Fruit fly (Drosophila melanogaster) whole organism, wandering third instar larva: ENCODE measurements around the gene att-ORFB.

ENCODE experiments used
- Abd-B ChIP-seq: fragments of >200 bp; optimal IDR thresholded peaks from 2 replicates; lab custom pipeline; 2017; ENCODE audit warnings: missing biosample characterization, missing genetic modification characterization
- CG32264 ChIP-seq: fragments of 200-800 bp; sonication (Bioruptor generic); optimal IDR thresholded peaks from 2 replicates; lab custom pipeline; 2016; ENCODE audit warnings: missing biosample characterization, missing genetic modification characterization
- CG9705 ChIP-seq: fragments of 200-800 bp; sonication (Bioruptor generic); optimal IDR thresholded peaks from 2 replicates; lab custom pipeline; 2018; ENCODE audit warnings: missing biosample characterization, mild to moderate bottlenecking, missing genetic modification characterization
- CrebA ChIP-seq: fragments of 200-800 bp; sonication (Bioruptor generic); optimal IDR thresholded peaks from 2 replicates; lab custom pipeline; 2016; ENCODE audit warnings: missing biosample characterization, mild to moderate bottlenecking, missing genetic modification characterization, borderline replicate concordance
- Dfd ChIP-seq: fragments of >200 bp; optimal IDR thresholded peaks from 2 replicates; lab custom pipeline; 2017; ENCODE audit warnings: missing biosample characterization, missing genetic modification characterization
- Dif ChIP-seq: fragments of 200-275, 200-300 bp; sonication (Bioruptor generic); optimal IDR thresholded peaks from 2 replicates; lab custom pipeline; 2018; ENCODE audit warnings: missing biosample characterization, missing genetic modification characterization; ENCODE audit not compliant: partially characterized antibody
- GATAd ChIP-seq: sonication (Bioruptor generic); optimal IDR thresholded peaks from 2 replicates; lab custom pipeline; 2016; ENCODE audit warnings: missing biosample characterization, missing genetic modification characterization
- HLH106 ChIP-seq: fragments of 200-800 bp; optimal IDR thresholded peaks from 3 replicates; lab custom pipeline; 2019; ENCODE audit warnings: missing biosample characterization, mild to moderate bottlenecking, missing genetic modification characterization, moderate library complexity
- Hnf4 ChIP-seq: fragments of 200-800 bp; sonication (Bioruptor generic); optimal IDR thresholded peaks from 2 replicates; lab custom pipeline; 2016; ENCODE audit warnings: missing biosample characterization, mild to moderate bottlenecking, missing genetic modification characterization
- Hr78 ChIP-seq: fragments of >200 bp; optimal IDR thresholded peaks from 2 replicates; lab custom pipeline; 2017; ENCODE audit warnings: missing biosample characterization, missing genetic modification characterization
- Hr83 ChIP-seq: fragments of 200-300 bp; sonication (Bioruptor generic); optimal IDR thresholded peaks from 2 replicates; lab custom pipeline; 2016; ENCODE audit warnings: missing biosample characterization, mild to moderate bottlenecking, missing genetic modification characterization, moderate library complexity; ENCODE audit not compliant: poor library complexity, severe bottlenecking
- Jra ChIP-seq: sonication (Bioruptor generic); optimal IDR thresholded peaks from 2 replicates; lab custom pipeline; 2016; ENCODE audit warnings: missing biosample characterization, missing genetic modification characterization
- Mio ChIP-seq: sonication (Bioruptor generic); optimal IDR thresholded peaks from 2 replicates; lab custom pipeline; 2016; ENCODE audit warnings: missing biosample characterization, missing genetic modification characterization
- Myc ChIP-seq: fragments of >200 bp; optimal IDR thresholded peaks from 2 replicates; lab custom pipeline; 2017
- N ChIP-seq: fragments of >200 bp; optimal IDR thresholded peaks from 2 replicates; lab custom pipeline; 2018; ENCODE audit warnings: missing biosample characterization, missing external identifiers, missing genetic modification characterization
- OdsH ChIP-seq: fragments of 200-800 bp; sonication (Bioruptor generic); optimal IDR thresholded peaks from 2 replicates; lab custom pipeline; 2016; ENCODE audit warnings: missing biosample characterization, mild to moderate bottlenecking, missing genetic modification characterization
- Rel ChIP-seq, 2 experiments: fragments of 200-800 bp; sonication (Bioruptor generic) in 1 of 2; optimal IDR thresholded peaks; 2 replicates in 1 of 2; 3 replicates in 1 of 2; lab custom pipeline; 2016 to 2019; ENCODE audit warnings: mild to moderate bottlenecking in 2 of 2, missing biosample characterization in 2 of 2, missing genetic modification characterization in 2 of 2, moderate library complexity in 1 of 2
- Sp1 ChIP-seq: fragments of 200-800 bp; sonication (Bioruptor generic); optimal IDR thresholded peaks from 3 replicates; lab custom pipeline; 2019; ENCODE audit warnings: missing biosample characterization, mild to moderate bottlenecking, missing genetic modification characterization, moderate library complexity
- Vsx2 ChIP-seq: fragments of 200-300, 225-300 bp; sonication (Bioruptor generic); optimal IDR thresholded peaks from 2 replicates; lab custom pipeline; 2018; ENCODE audit warnings: missing biosample characterization, missing genetic modification characterization; ENCODE audit not compliant: partially characterized antibody
- br ChIP-seq: fragments of 200-800 bp; sonication (Bioruptor generic); optimal IDR thresholded peaks from 2 replicates; lab custom pipeline; 2016; ENCODE audit warnings: missing biosample characterization, missing genetic modification characterization
- brk ChIP-seq: fragments of 200-800 bp; sonication (Bioruptor generic); optimal IDR thresholded peaks from 2 replicates; lab custom pipeline; 2016; ENCODE audit warnings: missing biosample characterization, mild to moderate bottlenecking, missing genetic modification characterization
- dl ChIP-seq, 2 experiments: fragments of 175-275, 200-275 bp in 1 of 2; fragments of 200-275 bp in 1 of 2; sonication (Bioruptor generic); optimal IDR thresholded peaks; lab custom pipeline; 2018; ENCODE audit warnings: mild to moderate bottlenecking in 2 of 2, missing biosample characterization in 2 of 2, missing genetic modification characterization in 2 of 2, moderate library complexity in 2 of 2; ENCODE audit not compliant: partially characterized antibody in 2 of 2, insufficient read depth in 1 of 2
- dmrt93B ChIP-seq: fragments of 200-800 bp; sonication (Bioruptor generic); optimal IDR thresholded peaks from 2 replicates; lab custom pipeline; 2018; ENCODE audit warnings: missing biosample characterization, mild to moderate bottlenecking, missing genetic modification characterization
- dsf ChIP-seq: sonication (Bioruptor generic); optimal IDR thresholded peaks from 2 replicates; lab custom pipeline; 2016; ENCODE audit warnings: missing biosample characterization, missing genetic modification characterization, borderline replicate concordance
- ey ChIP-seq: fragments of 200-800 bp; sonication (Bioruptor generic); optimal IDR thresholded peaks from 2 replicates; lab custom pipeline; 2016; ENCODE audit warnings: missing biosample characterization, missing genetic modification characterization
- foxo ChIP-seq, 2 experiments: fragments of 200-800 bp; sonication (Bioruptor generic); optimal IDR thresholded peaks; 2 replicates in 1 of 2; 3 replicates in 1 of 2; lab custom pipeline; 2016 to 2017; ENCODE audit warnings: missing biosample characterization in 2 of 2, missing genetic modification characterization in 2 of 2
- fru ChIP-seq: fragments of 200-800 bp; sonication (Bioruptor generic); optimal IDR thresholded peaks from 3 replicates; lab custom pipeline; 2016; ENCODE audit warnings: missing biosample characterization, mild to moderate bottlenecking, missing genetic modification characterization
- h ChIP-seq: fragments of 200-800 bp; sonication (Bioruptor generic); optimal IDR thresholded peaks from 3 replicates; lab custom pipeline; 2016; ENCODE audit warnings: missing biosample characterization, mild to moderate bottlenecking, missing genetic modification characterization
- jim ChIP-seq: fragments of 175-275, 200-325 bp; sonication (Bioruptor generic); optimal IDR thresholded peaks from 2 replicates; lab custom pipeline; 2016; ENCODE audit warnings: missing biosample characterization, mild to moderate bottlenecking, missing genetic modification characterization
- lola ChIP-seq: fragments of >200 bp; optimal IDR thresholded peaks from 2 replicates; lab custom pipeline; 2017; ENCODE audit warnings: missing biosample characterization, missing genetic modification characterization
- pan ChIP-seq: fragments of >200 bp; optimal IDR thresholded peaks from 2 replicates; lab custom pipeline; 2017
- psq ChIP-seq: fragments of 200-800 bp; sonication (Bioruptor generic); optimal IDR thresholded peaks from 3 replicates; lab custom pipeline; 2017; ENCODE audit warnings: missing biosample characterization, mild to moderate bottlenecking, missing genetic modification characterization, moderate library complexity
- rgr ChIP-seq: fragments of 200-800 bp; sonication (Bioruptor generic); optimal IDR thresholded peaks from 3 replicates; lab custom pipeline; 2016; ENCODE audit warnings: missing biosample characterization, mild to moderate bottlenecking, missing genetic modification characterization
- sage ChIP-seq: fragments of 200-800 bp; sonication (Bioruptor generic); optimal IDR thresholded peaks from 2 replicates; lab custom pipeline; 2016; ENCODE audit warnings: missing biosample characterization, mild to moderate bottlenecking, missing genetic modification characterization
- sv ChIP-seq: fragments of 200-800 bp; sonication (Bioruptor generic); optimal IDR thresholded peaks from 3 replicates; lab custom pipeline; 2016; ENCODE audit warnings: missing biosample characterization, missing genetic modification characterization
- tai ChIP-seq: sonication (Bioruptor generic); optimal IDR thresholded peaks from 2 replicates; lab custom pipeline; 2016; ENCODE audit warnings: missing biosample characterization, missing genetic modification characterization
- usp ChIP-seq: fragments of >200 bp; optimal IDR thresholded peaks from 2 replicates; lab custom pipeline; 2017; ENCODE audit warnings: missing biosample characterization, missing genetic modification characterization
- woc ChIP-seq: sonication (Bioruptor generic); optimal IDR thresholded peaks from 2 replicates; lab custom pipeline; 2016; ENCODE audit warnings: missing biosample characterization, mild to moderate bottlenecking, missing genetic modification characterization

The att-ORFB gene

dm6 chr3R:20555720-20556280 lies 1.6 kb upstream of the att-ORFB start:
- TF ChIP-seq tai: no peak
- no peak for TF ChIP-seq HLH106 (tag; lab: Kevin White, UChicago)
- no peak for TF ChIP-seq woc (GFP tag; lab: Kevin White, UChicago)
- no peak for TF ChIP-seq Myc
- peak; percentile 32 for TF ChIP-seq Hr83 (GFP tag; lab: Kevin White, UChicago)
- peak in 1 of 2 experiments; percentile 39 for TF ChIP-seq foxo (GFP tag; optimal IDR thresholded peaks at IDR 0.05; lab: Kevin White, UChicago)
- TF ChIP-seq Rel (GFP tag; optimal IDR thresholded peaks at IDR 0.05; lab: Kevin White, UChicago): peak; percentile 68
- peak; percentile 15 for TF ChIP-seq Rel (tag; optimal IDR thresholded peaks at IDR 0.05; lab: Kevin White, UChicago)
- no peak for TF ChIP-seq Hr78 (GFP tag; lab: Kevin White, UChicago)
- no peak for TF ChIP-seq Jra (GFP tag; lab: Kevin White, UChicago)
- peak; percentile 43 for TF ChIP-seq Dif (GFP tag; lab: Kevin White, UChicago)
- no peak for TF ChIP-seq fru (GFP tag; lab: Kevin White, UChicago)
- no peak for TF ChIP-seq CG32264 (GFP tag; lab: Kevin White, UChicago)
- no peak for TF ChIP-seq usp (GFP tag; lab: Kevin White, UChicago)

dm6 chr3R:20555023-20555422 lies 823 bp upstream of the att-ORFB start:
- TF ChIP-seq Dif (GFP tag; lab: Kevin White, UChicago): no peak
- no peak for TF ChIP-seq sv (GFP tag; lab: Kevin White, UChicago)
- TF ChIP-seq tai: no peak
- no peak for TF ChIP-seq dmrt93B (GFP tag; lab: Kevin White, UChicago)
- TF ChIP-seq N (GFP tag; lab: Kevin White, UChicago): no peak
- no peak for TF ChIP-seq Mio
- no peak for TF ChIP-seq GATAd (GFP tag; lab: Kevin White, UChicago)
- no peak for TF ChIP-seq OdsH (GFP tag; lab: Kevin White, UChicago)
- TF ChIP-seq sage: no peak
- TF ChIP-seq Jra (GFP tag; lab: Kevin White, UChicago): no peak
- TF ChIP-seq CG32264 (GFP tag; lab: Kevin White, UChicago): no peak
- no peak for TF ChIP-seq Hr83 (GFP tag; lab: Kevin White, UChicago)
- TF ChIP-seq ey (GFP tag; lab: Kevin White, UChicago): no peak
- no peak for TF ChIP-seq dsf
- TF ChIP-seq HLH106 (tag; lab: Kevin White, UChicago): peak; percentile 23
- TF ChIP-seq pan: no peak
- TF ChIP-seq Sp1: no peak
- TF ChIP-seq Abd-B: no peak
- no peak for TF ChIP-seq psq (GFP tag; lab: Kevin White, UChicago)
- TF ChIP-seq Rel (GFP tag; optimal IDR thresholded peaks at IDR 0.05; lab: Kevin White, UChicago): no peak
- no peak for TF ChIP-seq Rel (tag; optimal IDR thresholded peaks at IDR 0.05; lab: Kevin White, UChicago)
- TF ChIP-seq usp (GFP tag; lab: Kevin White, UChicago): no peak
- TF ChIP-seq jim (GFP tag; lab: Kevin White, UChicago): no peak
- no peak for TF ChIP-seq Dfd
- TF ChIP-seq brk: no peak
- TF ChIP-seq foxo (GFP tag; optimal IDR thresholded peaks at IDR 0.05; lab: Kevin White, UChicago): peak in 1 of 2 experiments; percentile 71
- no peak for TF ChIP-seq br (GFP tag; lab: Kevin White, UChicago)
- peak; percentile 59 for TF ChIP-seq h (GFP tag; lab: Kevin White, UChicago)
- TF ChIP-seq CrebA (GFP tag; lab: Kevin White, UChicago): no peak
- peak; percentile 60 for TF ChIP-seq fru (GFP tag; lab: Kevin White, UChicago)
- TF ChIP-seq CG9705: no peak
- no peak for TF ChIP-seq Hnf4 (GFP tag; lab: Kevin White, UChicago)
- no peak for TF ChIP-seq lola
- peak; percentile 45 for TF ChIP-seq woc (GFP tag; lab: Kevin White, UChicago)
- TF ChIP-seq dl (GFP tag; optimal IDR thresholded peaks at IDR 0.05; lab: Kevin White, UChicago; ENCODE audit: insufficient read depth in 1 of 2, partially characterized antibody in 2 of 2): no peak
- no peak for TF ChIP-seq Vsx2 (GFP tag; lab: Kevin White, UChicago)
- no peak for TF ChIP-seq Myc
- TF ChIP-seq Hr78 (GFP tag; lab: Kevin White, UChicago): no peak
- no peak for TF ChIP-seq rgr (GFP tag; lab: Kevin White, UChicago)
